Worm (Caenorhabditis elegans) whole organism, L2 larva: ENCODE measurements around the gene srh-179.

Source experiments
- R02D3.7 ChIP-seq: fragments of 150-350 bp; optimal IDR thresholded peaks from 2 replicates; lab custom pipeline; 2014; ENCODE audit warnings: missing biosample characterization, missing genetic modification characterization
- Y55F3AM.14 ChIP-seq: fragments of 200-800 bp; sonication (Bioruptor generic); optimal IDR thresholded peaks from 2 replicates; lab custom pipeline; 2018; ENCODE audit warnings: mild to moderate bottlenecking, missing genetic modification characterization, missing compliant biosample characterization
- ZK546.5 ChIP-seq: sonication (generic microtip); optimal IDR thresholded peaks from 2 replicates; lab custom pipeline; 2017; ENCODE audit warnings: missing biosample characterization, missing genetic modification characterization
- ama-1 ChIP-seq: fragments of 150-350 bp; optimal IDR thresholded peaks from 2 replicates; lab custom pipeline; 2018; ENCODE audit warnings: inconsistent platforms
- blmp-1 ChIP-seq: sonication (generic microtip); optimal IDR thresholded peaks from 2 replicates; lab custom pipeline; 2017; ENCODE audit warnings: missing genetic modification characterization, mild to moderate bottlenecking, missing compliant biosample characterization, antibody characterized with exemption, moderate library complexity; ENCODE audit not compliant: insufficient read depth
- ceh-16 ChIP-seq: fragments of 150-350 bp; optimal IDR thresholded peaks from 2 replicates; lab custom pipeline; 2014; ENCODE audit warnings: missing biosample characterization, missing genetic modification characterization
- ceh-82 ChIP-seq: fragments of 150-350 bp; optimal IDR thresholded peaks from 2 replicates; lab custom pipeline; 2014; ENCODE audit warnings: missing biosample characterization, missing genetic modification characterization
- dmd-4 ChIP-seq: sonication (generic microtip); optimal IDR thresholded peaks from 2 replicates; lab custom pipeline; 2017; ENCODE audit warnings: missing biosample characterization, missing genetic modification characterization
- egl-27 ChIP-seq: sonication (generic microtip); optimal IDR thresholded peaks from 3 replicates; lab custom pipeline; 2017; ENCODE audit warnings: missing biosample characterization, missing genetic modification reagents, missing genetic modification characterization
- fos-1 ChIP-seq: fragments of 150-350 bp; optimal IDR thresholded peaks from 2 replicates; lab custom pipeline; 2014; ENCODE audit warnings: missing biosample characterization, missing genetic modification characterization
- gmeb-1 ChIP-seq: fragments of 150-350 bp; optimal IDR thresholded peaks from 2 replicates; lab custom pipeline; 2014; ENCODE audit warnings: missing biosample characterization, missing genetic modification characterization
- lin-11 ChIP-seq: fragments of 150-350 bp; sonication (generic microtip); optimal IDR thresholded peaks from 2 replicates; lab custom pipeline; 2014; ENCODE audit warnings: missing biosample characterization, missing genetic modification characterization, inconsistent platforms, mixed read lengths
- lin-13 ChIP-seq: fragments of 150-350 bp; optimal IDR thresholded peaks from 2 replicates; lab custom pipeline; 2014; ENCODE audit warnings: missing biosample characterization, missing genetic modification reagents, missing genetic modification characterization
- lin-39 ChIP-seq: fragments of 150-350 bp; optimal IDR thresholded peaks from 2 replicates; lab custom pipeline; 2014; ENCODE audit warnings: missing biosample characterization, missing genetic modification reagents, missing genetic modification characterization
- lsy-2 ChIP-seq, 2 experiments: fragments of 150-350 bp in 1 of 2; sonication (generic microtip) in 1 of 2; optimal IDR thresholded peaks; 2 replicates each; lab custom pipeline; 2014 to 2017; ENCODE audit warnings: missing biosample characterization in 2 of 2, missing genetic modification characterization in 2 of 2
- mab-5 ChIP-seq: fragments of 150-350 bp; optimal IDR thresholded peaks from 2 replicates; lab custom pipeline; 2014; ENCODE audit warnings: missing biosample characterization, missing genetic modification characterization
- mbf-1 ChIP-seq: sonication (generic microtip); optimal IDR thresholded peaks from 2 replicates; lab custom pipeline; 2017; ENCODE audit warnings: missing biosample characterization, missing genetic modification characterization
- mdl-1 ChIP-seq, 2 experiments: fragments of 150-350 bp in 1 of 2; sonication (generic microtip) in 1 of 2; optimal IDR thresholded peaks; 2 replicates each; lab custom pipeline; 2017; ENCODE audit warnings: missing biosample characterization in 2 of 2, missing genetic modification characterization in 2 of 2
- nhr-10 ChIP-seq: sonication (generic microtip); optimal IDR thresholded peaks from 2 replicates; lab custom pipeline; 2017; ENCODE audit warnings: missing biosample characterization, missing genetic modification characterization
- nhr-11 ChIP-seq: fragments of 150-350 bp; optimal IDR thresholded peaks from 2 replicates; lab custom pipeline; 2014; ENCODE audit warnings: missing biosample characterization, missing genetic modification characterization
- nhr-129 ChIP-seq: fragments of 150-350 bp; optimal IDR thresholded peaks from 2 replicates; lab custom pipeline; 2014; ENCODE audit warnings: missing biosample characterization, missing genetic modification characterization
- nhr-21 ChIP-seq: fragments of 150-350 bp; optimal IDR thresholded peaks from 2 replicates; lab custom pipeline; 2014; ENCODE audit warnings: missing biosample characterization, missing genetic modification characterization
- nhr-23 ChIP-seq: fragments of 150-350 bp; optimal IDR thresholded peaks from 2 replicates; lab custom pipeline; 2014; ENCODE audit warnings: missing biosample characterization, missing genetic modification reagents, missing genetic modification characterization
- nhr-237 ChIP-seq: fragments of 150-350 bp; optimal IDR thresholded peaks from 2 replicates; lab custom pipeline; 2014; ENCODE audit warnings: missing biosample characterization, missing genetic modification characterization
- nhr-77 ChIP-seq: fragments of 150-350 bp; optimal IDR thresholded peaks from 2 replicates; lab custom pipeline; 2014; ENCODE audit warnings: missing biosample characterization, missing genetic modification characterization
- skn-1 ChIP-seq: sonication (generic microtip); optimal IDR thresholded peaks from 2 replicates; lab custom pipeline; 2017; ENCODE audit warnings: missing biosample characterization, missing genetic modification characterization
- sma-9 ChIP-seq, 2 experiments: fragments of 150-350 bp in 1 of 2; sonication (generic microtip) in 1 of 2; optimal IDR thresholded peaks; 2 replicates each; lab custom pipeline; 2014 to 2016; ENCODE audit warnings: missing genetic modification characterization in 2 of 2, mild to moderate bottlenecking in 1 of 2, missing biosample characterization in 1 of 2, missing compliant biosample characterization in 1 of 2, missing genetic modification reagents in 1 of 2, moderate library complexity in 1 of 2
- snpc-4 ChIP-seq: fragments of 150-350 bp; optimal IDR thresholded peaks from 2 replicates; lab custom pipeline; 2014; ENCODE audit warnings: missing biosample characterization, missing genetic modification characterization
- unc-39 ChIP-seq: fragments of 150-350 bp; optimal IDR thresholded peaks from 2 replicates; lab custom pipeline; 2014; ENCODE audit warnings: missing biosample characterization, missing genetic modification characterization
- unc-55 ChIP-seq: fragments of 150-350 bp; sonication (generic microtip); optimal IDR thresholded peaks from 3 replicates; lab custom pipeline; 2014; ENCODE audit warnings: missing biosample characterization, missing genetic modification reagents, missing genetic modification characterization
- zag-1 ChIP-seq: fragments of 150-350 bp; optimal IDR thresholded peaks from 2 replicates; lab custom pipeline; 2014; ENCODE audit warnings: missing biosample characterization, missing genetic modification characterization
- ztf-11 ChIP-seq: sonication (generic microtip); optimal IDR thresholded peaks from 2 replicates; lab custom pipeline; 2017; ENCODE audit warnings: missing biosample characterization, missing genetic modification characterization
- ztf-4 ChIP-seq: fragments of 150-350 bp; optimal IDR thresholded peaks from 2 replicates; lab custom pipeline; 2014; ENCODE audit warnings: missing biosample characterization, missing genetic modification characterization

The srh-179 gene

DNA sequence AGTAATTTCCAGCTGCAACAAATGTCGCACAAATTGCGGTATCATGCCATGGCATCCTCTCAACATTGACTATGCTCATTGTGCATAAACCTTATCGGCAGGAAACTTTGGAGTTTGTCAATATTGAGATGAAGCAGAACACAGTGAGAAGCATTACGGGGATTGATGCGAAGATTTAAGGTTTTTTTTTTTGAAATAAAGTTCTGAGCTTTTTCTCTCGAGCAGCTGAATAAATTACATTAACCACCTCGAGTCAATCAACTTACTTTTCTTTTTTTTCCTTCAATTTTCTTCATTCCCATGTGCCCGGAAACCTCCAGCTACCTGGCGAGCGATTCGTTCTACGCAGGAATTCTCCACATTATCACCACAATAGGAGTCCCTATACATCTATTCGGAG is at the start of gene srh-179:
Gene srh-179 (plus strand): TSS at position 301 of the 400 bp plus-strand sequence.
- no peak for TF ChIP-seq egl-27 (tag; lab: Kevin White, UChicago)
- TF ChIP-seq nhr-11 (tag; lab: Kevin White, UChicago) = no peak
- TF ChIP-seq unc-39 (tag; lab: Kevin White, UChicago) = no peak
- TF ChIP-seq fos-1 (tag; lab: Kevin White, UChicago) = no peak
- no peak for TF ChIP-seq snpc-4 (tag; lab: Kevin White, UChicago)
- TF ChIP-seq nhr-21 (tag; lab: Kevin White, UChicago) = no peak
- no peak for TF ChIP-seq sma-9 (GFP tag; optimal IDR thresholded peaks at IDR 0.05; lab: Kevin White, UChicago)
- TF ChIP-seq sma-9 (tag; optimal IDR thresholded peaks at IDR 0.05; lab: Kevin White, UChicago) = no peak
- TF ChIP-seq nhr-10 = no peak
- no peak for TF ChIP-seq ceh-16
- TF ChIP-seq lin-39 (tag; lab: Kevin White, UChicago) = no peak
- no peak for TF ChIP-seq dmd-4 (tag; lab: Kevin White, UChicago)
- TF ChIP-seq unc-55 = no peak
- TF ChIP-seq zag-1 (tag; lab: Kevin White, UChicago) = no peak
- no peak for TF ChIP-seq R02D3.7 (tag; lab: Kevin White, UChicago)
- no peak for TF ChIP-seq Y55F3AM.14 (GFP tag; lab: Kevin White, UChicago)
- no peak for TF ChIP-seq nhr-23 (tag; lab: Kevin White, UChicago)
- no peak for TF ChIP-seq mdl-1 (tag; optimal IDR thresholded peaks at IDR 0.05; lab: Kevin White, UChicago)
- no peak for TF ChIP-seq mbf-1 (tag; lab: Kevin White, UChicago)
- TF ChIP-seq gmeb-1 (tag; lab: Kevin White, UChicago) = no peak
- TF ChIP-seq, all 48 proteins: peak for 0

- no peak for TF ChIP-seq ztf-11
- TF ChIP-seq snpc-4 (tag; lab: Kevin White, UChicago) = no peak
- no peak for TF ChIP-seq dmd-4 (tag; lab: Kevin White, UChicago)
- no peak for TF ChIP-seq ztf-4 (tag; lab: Kevin White, UChicago)
- TF ChIP-seq lin-13 = no peak
- no peak for TF ChIP-seq zag-1 (tag; lab: Kevin White, UChicago)
- TF ChIP-seq mbf-1 (tag; lab: Kevin White, UChicago) = no peak
- TF ChIP-seq nhr-77 = no peak
- TF ChIP-seq gmeb-1 (tag; lab: Kevin White, UChicago) = no peak
- no peak for TF ChIP-seq lin-39 (tag; lab: Kevin White, UChicago)
- TF ChIP-seq ama-1 (lab: Kevin White, UChicago) = no peak
- no peak for TF ChIP-seq mab-5 (tag; lab: Kevin White, UChicago)
- no peak for TF ChIP-seq nhr-21 (tag; lab: Kevin White, UChicago)
- TF ChIP-seq skn-1 = no peak
- TF ChIP-seq ZK546.5 (tag; lab: Kevin White, UChicago) = no peak
- TF ChIP-seq nhr-237 (tag; lab: Kevin White, UChicago) = no peak
- TF ChIP-seq Y55F3AM.14 (GFP tag; lab: Kevin White, UChicago) = no peak
These were observed 45.4 kb upstream of the srh-179 start for ce11 chrV:18430826-18431225.

DNA sequence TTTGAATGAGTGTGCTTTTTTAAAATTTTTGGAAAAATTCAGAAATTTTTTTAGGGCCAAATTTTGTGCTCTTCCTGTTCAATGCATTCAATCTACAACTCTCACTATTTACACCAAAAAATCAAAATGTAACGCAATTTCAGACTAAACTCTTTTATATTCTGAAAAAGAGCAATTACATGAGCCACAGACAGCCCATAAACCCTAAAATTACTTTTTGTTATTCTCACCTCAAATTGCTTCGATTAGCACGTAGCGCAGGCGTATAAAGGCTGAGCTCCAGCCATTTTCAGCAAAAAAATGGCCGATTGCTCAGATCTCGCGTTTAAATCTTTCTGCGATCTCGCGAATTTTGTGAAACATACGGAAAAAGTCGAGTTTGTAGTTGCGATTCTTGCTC is 44.7 kb upstream of the srh-179 start, which contains the start of gene srw-82:
Gene srw-82 (plus strand): TSS at position 301 of the 400 bp plus-strand sequence.
- TF ChIP-seq lsy-2 (tag; optimal IDR thresholded peaks at IDR 0.05; lab: Kevin White, UChicago) (no peak), unc-55 (no peak), Y55F3AM.14 (GFP tag; lab: Kevin White, UChicago) (no peak), nhr-10 (no peak), lin-11 (tag; lab: Kevin White, UChicago) (no peak), nhr-129 (tag; lab: Kevin White, UChicago) (no peak)

DNA sequence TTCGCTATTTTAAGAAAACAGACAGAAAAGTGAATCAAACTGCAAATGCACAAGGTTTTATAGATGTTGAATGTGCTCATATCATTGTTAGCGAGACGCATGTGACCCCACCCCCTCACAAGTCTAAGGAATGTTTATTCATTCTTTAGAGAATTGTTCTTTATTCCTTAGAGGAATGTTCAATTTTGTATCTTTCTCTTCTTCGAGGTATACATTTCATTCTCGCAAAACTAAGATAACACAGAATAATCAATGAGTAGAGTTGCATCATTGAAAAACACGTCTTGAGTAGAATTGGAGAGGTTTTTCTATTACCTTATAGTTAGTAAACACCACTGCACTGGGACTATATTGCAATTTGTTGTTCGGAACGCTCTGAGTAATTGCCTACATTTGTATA is 41.2 kb upstream of the srh-179 start, which contains the start of gene ZK262.20:
Gene ZK262.20 (minus strand): TSS at position 101 of the 400 bp plus-strand sequence.
- no peak for TF ChIP-seq ztf-11
- TF ChIP-seq skn-1 = no peak
- TF ChIP-seq ceh-82 (tag; lab: Kevin White, UChicago) = no peak
- TF ChIP-seq ceh-16 = no peak
- TF ChIP-seq lin-11 (tag; lab: Kevin White, UChicago) = no peak

DNA sequence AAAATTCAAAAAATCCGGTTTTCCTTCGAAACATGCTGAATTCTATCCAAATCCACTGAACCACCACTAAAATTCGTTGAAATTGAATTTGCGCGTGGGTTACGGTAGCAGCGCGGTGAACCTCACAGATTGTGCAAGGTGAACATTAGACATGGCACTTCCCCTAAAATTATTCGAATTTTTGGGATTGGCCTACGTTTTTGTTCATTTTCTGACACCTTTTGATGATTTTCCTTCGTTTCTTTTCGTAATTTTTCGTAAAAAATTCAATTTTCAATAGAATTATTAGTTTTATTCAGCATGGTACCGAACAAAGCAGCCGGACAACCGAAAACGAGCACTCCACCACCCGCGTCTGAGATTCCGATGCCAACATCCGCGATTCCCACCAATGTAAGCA is 38.1 kb upstream of the srh-179 start, which contains the start of gene ZK262.8:
Gene ZK262.8 (plus strand): TSS at position 301 of the 400 bp plus-strand sequence.
- no peak for TF ChIP-seq ZK546.5 (tag; lab: Kevin White, UChicago)
- no peak for TF ChIP-seq ztf-4 (tag; lab: Kevin White, UChicago)
- TF ChIP-seq dmd-4 (tag; lab: Kevin White, UChicago) = no peak
- TF ChIP-seq nhr-237 (tag; lab: Kevin White, UChicago) = no peak
- TF ChIP-seq snpc-4 (tag; lab: Kevin White, UChicago) = no peak
- TF ChIP-seq ztf-11 = no peak
- TF ChIP-seq mdl-1 (tag; optimal IDR thresholded peaks at IDR 0.05; lab: Kevin White, UChicago) = no peak
- no peak for TF ChIP-seq blmp-1 (tag; lab: Kevin White, UChicago)
